Fruit fly (Drosophila melanogaster) whole organism, embryonic: ENCODE data around the gene siz.

ENCODE experiments used
- Antp ChIP-seq: fragments of 200-800 bp; sonication (Bioruptor generic); optimal IDR thresholded peaks from 3 replicates; lab custom pipeline; 2016; ENCODE audit warnings: missing biosample characterization, missing genetic modification characterization
- CG1024 ChIP-seq: fragments of 200-800 bp; sonication (Bioruptor generic); IDR thresholded peaks from 2 replicates; pipeline ENCODE4 v1.3.6; 2022; ENCODE audit warnings: missing biosample characterization, missing genetic modification characterization
- CG11085 ChIP-seq: fragments of 200-800 bp; sonication (Bioruptor generic); IDR thresholded peaks from 2 replicates; pipeline ENCODE4 v1.3.6; 2022; ENCODE audit warnings: missing biosample characterization, missing genetic modification characterization
- CG11398 ChIP-seq: fragments of 200-800 bp; sonication (Bioruptor generic); optimal IDR thresholded peaks from 2 replicates; lab custom pipeline; 2016; ENCODE audit warnings: missing biosample characterization, missing genetic modification characterization
- CG11560 ChIP-seq: fragments of 200-800 bp; sonication (Bioruptor generic); IDR thresholded peaks from 3 replicates; pipeline ENCODE4 v1.3.6; 2022; ENCODE audit warnings: missing biosample characterization, missing genetic modification characterization
- CG15269 ChIP-seq: fragments of 200-800 bp; sonication (Bioruptor generic); optimal IDR thresholded peaks from 2 replicates; lab custom pipeline; 2018; ENCODE audit warnings: missing biosample characterization, mild to moderate bottlenecking, missing genetic modification characterization, moderate library complexity
- CG1602 ChIP-seq: fragments of 200-800 bp; sonication (Bioruptor generic); optimal IDR thresholded peaks from 3 replicates; lab custom pipeline; 2016; ENCODE audit warnings: missing biosample characterization, missing genetic modification characterization
- CG17385 ChIP-seq: fragments of 200-800 bp; sonication (Bioruptor generic); optimal IDR thresholded peaks from 3 replicates; lab custom pipeline; 2018; ENCODE audit warnings: missing biosample characterization, mild to moderate bottlenecking, missing genetic modification characterization
- CG18262 ChIP-seq: fragments of 200-800 bp; optimal IDR thresholded peaks from 3 replicates; lab custom pipeline; 2019; ENCODE audit warnings: missing biosample characterization, mild to moderate bottlenecking, missing genetic modification characterization, moderate library complexity
- CG18476 ChIP-seq: fragments of 200-800 bp; sonication (Bioruptor generic); optimal IDR thresholded peaks from 2 replicates; lab custom pipeline; 2016; ENCODE audit warnings: missing biosample characterization, mild to moderate bottlenecking, missing genetic modification characterization
- CG2712 ChIP-seq: fragments of 200-800 bp; optimal IDR thresholded peaks from 3 replicates; lab custom pipeline; 2019; ENCODE audit warnings: missing biosample characterization, mild to moderate bottlenecking, missing genetic modification characterization, moderate library complexity
- CG31224 ChIP-seq: fragments of 200-800 bp; sonication (Bioruptor generic); IDR thresholded peaks from 2 replicates; pipeline ENCODE4 v1.3.6; 2022; ENCODE audit warnings: missing biosample characterization, missing genetic modification characterization
- CG33213 ChIP-seq: fragments of 200-800 bp; sonication (Bioruptor generic); optimal IDR thresholded peaks from 3 replicates; lab custom pipeline; 2016; ENCODE audit warnings: missing biosample characterization, missing genetic modification characterization
- CG5245 ChIP-seq: fragments of 200-800 bp; sonication (Bioruptor generic); optimal IDR thresholded peaks from 3 replicates; lab custom pipeline; 2016; ENCODE audit warnings: missing biosample characterization, missing genetic modification characterization
- CG6689 ChIP-seq: fragments of 200-800 bp; sonication (Bioruptor generic); IDR thresholded peaks from 2 replicates; pipeline ENCODE4 v1.3.6; 2022; ENCODE audit warnings: missing biosample characterization, missing genetic modification characterization
- CG8478 ChIP-seq: fragments of >200 bp; optimal IDR thresholded peaks from 2 replicates; lab custom pipeline; 2018
- CG9437 ChIP-seq: fragments of 200-800 bp; sonication (Bioruptor generic); optimal IDR thresholded peaks from 2 replicates; lab custom pipeline; 2018; ENCODE audit warnings: missing biosample characterization, mild to moderate bottlenecking, missing genetic modification characterization
- D ChIP-seq, 2 experiments: fragments of 200-800 bp in 1 of 2; fragments of >200 bp in 1 of 2; sonication (Bioruptor generic) in 1 of 2; optimal IDR thresholded peaks; 2 replicates in 1 of 2; 3 replicates in 1 of 2; lab custom pipeline; 2017; ENCODE audit warnings: mild to moderate bottlenecking in 1 of 2, missing biosample characterization in 1 of 2, missing genetic modification characterization in 1 of 2, missing genetic modification reagents in 1 of 2
- D19A ChIP-seq: fragments of 200-800 bp; optimal IDR thresholded peaks from 3 replicates; lab custom pipeline; 2019; ENCODE audit warnings: missing biosample characterization, mild to moderate bottlenecking, missing genetic modification characterization, moderate library complexity
- Drgx ChIP-seq: fragments of 200-800 bp; sonication (Bioruptor generic); IDR thresholded peaks from 2 replicates; pipeline ENCODE4 v1.3.6; 2022; ENCODE audit warnings: missing biosample characterization, missing genetic modification characterization
- Eip74EF ChIP-seq, 2 experiments: fragments of 200-800 bp in 1 of 2; fragments of >200 bp in 1 of 2; sonication (Bioruptor generic) in 1 of 2; optimal IDR thresholded peaks; 2 replicates each; lab custom pipeline; 2017 to 2019; ENCODE audit warnings: missing biosample characterization in 2 of 2, missing genetic modification characterization in 2 of 2, mild to moderate bottlenecking in 1 of 2, moderate library complexity in 1 of 2
- Hmx ChIP-seq: fragments of 200-800 bp; sonication (Bioruptor generic); optimal IDR thresholded peaks from 2 replicates; lab custom pipeline; 2016; ENCODE audit warnings: missing biosample characterization, missing genetic modification characterization
- Hr3 ChIP-seq: fragments of 200-800 bp; sonication (Bioruptor generic); optimal IDR thresholded peaks from 3 replicates; lab custom pipeline; 2016; ENCODE audit warnings: missing biosample characterization, missing genetic modification characterization
- Jarid2 ChIP-seq: fragments of 200-800 bp; sonication (Bioruptor generic); optimal IDR thresholded peaks from 3 replicates; lab custom pipeline; 2017; ENCODE audit warnings: mild to moderate bottlenecking, missing biosample characterization, missing genetic modification reagents, missing genetic modification characterization
- Ptx1 ChIP-seq: fragments of 200-800 bp; sonication (Bioruptor generic); IDR thresholded peaks from 2 replicates; pipeline ENCODE4 v1.3.6; 2022; ENCODE audit warnings: missing biosample characterization, missing genetic modification characterization
- Sox100B ChIP-seq: fragments of 200-800 bp; sonication (Bioruptor generic); optimal IDR thresholded peaks from 3 replicates; lab custom pipeline; 2018; ENCODE audit warnings: missing biosample characterization, mild to moderate bottlenecking, missing genetic modification characterization
- Sox102F ChIP-seq: fragments of 200-800 bp; sonication (Bioruptor generic); optimal IDR thresholded peaks from 2 replicates; lab custom pipeline; 2018; ENCODE audit warnings: missing biosample characterization, mild to moderate bottlenecking, missing genetic modification characterization, moderate library complexity
- Tbp ChIP-seq: fragments of >200 bp; optimal IDR thresholded peaks from 2 replicates; lab custom pipeline; 2018; ENCODE audit warnings: missing biosample characterization, missing genetic modification characterization
- ac ChIP-seq: fragments of 200-800 bp; sonication (Bioruptor generic); optimal IDR thresholded peaks from 3 replicates; lab custom pipeline; 2017; ENCODE audit warnings: missing biosample characterization, mild to moderate bottlenecking, missing genetic modification characterization
- bab2 ChIP-seq: fragments of 200-800 bp; sonication (Bioruptor generic); optimal IDR thresholded peaks from 2 replicates; lab custom pipeline; 2016; ENCODE audit warnings: missing biosample characterization, missing genetic modification characterization
- hb ChIP-seq: fragments of 200-800 bp; sonication (Bioruptor generic); IDR thresholded peaks from 3 replicates; pipeline ENCODE4 v1.3.6; 2022; ENCODE audit warnings: missing biosample characterization, missing genetic modification characterization; ENCODE audit not compliant: partially characterized antibody
- her ChIP-seq: fragments of 200-800 bp; sonication (Bioruptor generic); optimal IDR thresholded peaks from 2 replicates; lab custom pipeline; 2016; ENCODE audit warnings: missing biosample characterization, missing genetic modification characterization
- hkb ChIP-seq, 2 experiments: fragments of 200-800 bp in 1 of 2; fragments of >200 bp in 1 of 2; sonication (Bioruptor generic) in 1 of 2; IDR thresholded peaks in 1 of 2; optimal IDR thresholded peaks in 1 of 2; 2 replicates each; pipeline versions ENCODE4 v1.3.6 to Lab custom; 2017 to 2022; ENCODE audit warnings: missing biosample characterization in 1 of 2, missing genetic modification characterization in 1 of 2
- inv ChIP-seq: fragments of 200-800 bp; sonication (Bioruptor generic); IDR thresholded peaks from 2 replicates; pipeline ENCODE4 v1.3.6; 2022; ENCODE audit warnings: missing biosample characterization, missing genetic modification characterization; ENCODE audit not compliant: partially characterized antibody
- kay ChIP-seq: fragments of 200-800 bp; sonication (Bioruptor generic); optimal IDR thresholded peaks from 2 replicates; lab custom pipeline; 2016; ENCODE audit warnings: missing biosample characterization, missing genetic modification characterization
- p53 ChIP-seq: fragments of 200-800 bp; sonication (Bioruptor generic); optimal IDR thresholded peaks from 2 replicates; lab custom pipeline; 2016; ENCODE audit warnings: missing biosample characterization, missing genetic modification characterization
- pho ChIP-seq: fragments of 200-800 bp; sonication (Bioruptor generic); optimal IDR thresholded peaks from 2 replicates; lab custom pipeline; 2016; ENCODE audit warnings: missing biosample characterization, missing genetic modification characterization
- psq ChIP-seq: fragments of 200-800 bp; sonication (Bioruptor generic); optimal IDR thresholded peaks from 2 replicates; lab custom pipeline; 2017; ENCODE audit warnings: missing biosample characterization, missing genetic modification characterization
- pum ChIP-seq: fragments of 200-800 bp; sonication (Bioruptor generic); optimal IDR thresholded peaks from 2 replicates; lab custom pipeline; 2016; ENCODE audit warnings: missing biosample characterization, missing genetic modification characterization
- shn ChIP-seq: fragments of 200-800 bp; sonication (Bioruptor generic); optimal IDR thresholded peaks from 3 replicates; lab custom pipeline; 2016; ENCODE audit warnings: missing biosample characterization, missing genetic modification characterization
- trem ChIP-seq: fragments of 200-800 bp; optimal IDR thresholded peaks from 3 replicates; lab custom pipeline; 2019; ENCODE audit warnings: missing biosample characterization, mild to moderate bottlenecking, missing genetic modification characterization, moderate library complexity

Gene siz

dm6 chr3L:21010846-21011607 lies 23.3 kb upstream of the siz start (continued):
- TF ChIP-seq CG5245 (no peak), Ptx1 (0 out of 2 replicates have a peak, but pooled peaks have one; percentile 26), pum (GFP tag; lab: Kevin White, UChicago) (no peak), ac (GFP tag; lab: Kevin White, UChicago) (no peak), kay (no peak), CG33213 (GFP tag; lab: Kevin White, UChicago) (no peak), hb (GFP tag; lab: Robert Waterston, UW) (no peak), psq (GFP tag; lab: Kevin White, UChicago) (no peak), CG2712 (peak; percentile 22), inv (no peak), bab2 (GFP tag; lab: Kevin White, UChicago) (peak; percentile 3), CG15269 (tag; lab: Kevin White, UChicago) (peak; percentile 25), D19A (tag; lab: Kevin White, UChicago) (no peak), CG17385 (GFP tag; lab: Kevin White, UChicago) (peak; percentile 73), CG6689 (GFP tag; lab: Robert Waterston, UW) (peak; percentile 25; the same call in 1 of the 2 replicates), CG11560 (tag; lab: Robert Waterston, UW) (no peak), Eip74EF (GFP tag; optimal IDR thresholded peaks at IDR 0.05; lab: Kevin White, UChicago) (no peak), CG1602 (GFP tag; lab: Kevin White, UChicago) (no peak), Drgx (0 out of 2 replicates have a peak, but pooled peaks have one; percentile 23), CG8478 (lab: Kevin White, UChicago) (peak; percentile 16), Hr3 (peak; percentile 5), CG11398 (no peak), Tbp (GFP tag; lab: Kevin White, UChicago) (no peak), Sox100B (GFP tag; lab: Kevin White, UChicago) (peak; percentile 45), CG18262 (no peak), p53 (no peak), CG9437 (GFP tag; lab: Kevin White, UChicago) (no peak), shn (GFP tag; lab: Kevin White, UChicago) (no peak), D (optimal IDR thresholded peaks at IDR 0.05; lab: Kevin White, UChicago) (no peak), D (GFP tag; optimal IDR thresholded peaks at IDR 0.05; lab: Kevin White, UChicago) (no peak), CG18476 (GFP tag; lab: Kevin White, UChicago) (no peak), Sox102F (GFP tag; lab: Kevin White, UChicago) (peak; percentile 49), her (GFP tag; lab: Kevin White, UChicago) (no peak), CG1024 (GFP tag; lab: Robert Waterston, UW) (no peak), Hmx (no peak), trem (tag; lab: Kevin White, UChicago) (no peak), CG31224 (GFP tag; lab: Robert Waterston, UW) (no peak), pho (peak; percentile 20), Jarid2 (GFP tag; lab: Kevin White, UChicago) (no peak), hkb (optimal IDR thresholded peaks at IDR 0.05; lab: Kevin White, UChicago) (no peak), hkb (GFP tag; IDR thresholded peaks at IDR 0.05; lab: Robert Waterston, UW) (0 out of 2 replicates have a peak, but pooled peaks have one; percentile 20), Antp (GFP tag; lab: Kevin White, UChicago) (no peak), CG11085 (GFP tag; lab: Robert Waterston, UW) (no peak)
- TF ChIP-seq, all 482 proteins: peak for 115
